Worm (Caenorhabditis elegans): ENCODE measurements around the gene Y47D3B.12.

Y47D3B.12 gene

ce11 chrIII:11371688-11372087 is 31.1 kb upstream of the Y47D3B.12 start, which contains the start of gene tba-7:
Gene tba-7 (minus strand): TSS chrIII:11371788.
- TF ChIP-seq jun-1 (tag; optimal IDR thresholded peaks at IDR 0.05) (no peak), nhr-77 (tag; optimal IDR thresholded peaks at IDR 0.05) (no peak), mdl-1 (tag; optimal IDR thresholded peaks at IDR 0.05) (no peak), lsy-12 (tag; optimal IDR thresholded peaks at IDR 0.05) (no peak), nhr-28 (tag; optimal IDR thresholded peaks at IDR 0.05) (no peak), nhr-11 (tag; optimal IDR thresholded peaks at IDR 0.05) (no peak), eor-1 (tag; optimal IDR thresholded peaks at IDR 0.05) (no peak), egl-27 (tag; optimal IDR thresholded peaks at IDR 0.05) (no peak), nhr-23 (tag; optimal IDR thresholded peaks at IDR 0.05) (no peak), nhr-76 (tag; optimal IDR thresholded peaks at IDR 0.05) (no peak)

- TF ChIP-seq ama-1 (optimal IDR thresholded peaks at IDR 0.05) (peak; percentile 45), ceh-28 (tag; optimal IDR thresholded peaks at IDR 0.05) (peak; percentile 18), ZK546.5 (tag; optimal IDR thresholded peaks at IDR 0.05) (no peak), elt-2 (tag; optimal IDR thresholded peaks at IDR 0.05) (peak; percentile 58), snpc-4 (tag; optimal IDR thresholded peaks at IDR 0.05) (peak; percentile 89), pqm-1 (tag; optimal IDR thresholded peaks at IDR 0.05) (peak; percentile 28), eor-1 (tag; optimal IDR thresholded peaks at IDR 0.05) (no peak), pha-4 (tag; optimal IDR thresholded peaks at IDR 0.05) (peak; percentile 27), nhr-23 (tag; optimal IDR thresholded peaks at IDR 0.05) (no peak)
Measured at ce11 chrIII:11372199-11372938, 30.4 kb upstream of the Y47D3B.12 start.

ce11 chrIII:11377880-11378279 is 24.9 kb upstream of the Y47D3B.12 start, which contains the start of gene dpy-18:
Gene dpy-18 (minus strand): TSS chrIII:11377980.
- TF ChIP-seq ZK546.5 (tag; optimal IDR thresholded peaks at IDR 0.05): no peak
- no peak for TF ChIP-seq fkh-2 (tag; optimal IDR thresholded peaks at IDR 0.05)
- TF ChIP-seq nhr-76 (tag; optimal IDR thresholded peaks at IDR 0.05): no peak
- no peak for TF ChIP-seq ceh-9 (tag; optimal IDR thresholded peaks at IDR 0.05)
- no peak for TF ChIP-seq elt-3 (tag; optimal IDR thresholded peaks at IDR 0.05)
- TF ChIP-seq nhr-67 (tag; optimal IDR thresholded peaks at IDR 0.05): no peak
- no peak for TF ChIP-seq nfya-1 (tag; optimal IDR thresholded peaks at IDR 0.05; ENCODE audit: insufficient read depth)
- TF ChIP-seq nhr-43 (tag; optimal IDR thresholded peaks at IDR 0.05; ENCODE audit: poor library complexity, severe bottlenecking): no peak
- no peak for TF ChIP-seq tbx-2 (tag; optimal IDR thresholded peaks at IDR 0.05)
- no peak for TF ChIP-seq nhr-237 (tag; optimal IDR thresholded peaks at IDR 0.05)
- TF ChIP-seq nhr-25 (tag; optimal IDR thresholded peaks at IDR 0.05): no peak
- TF ChIP-seq nhr-23 (tag; optimal IDR thresholded peaks at IDR 0.05): no peak
- TF ChIP-seq unc-62 (GFP tag; optimal IDR thresholded peaks at IDR 0.05): no peak
- TF ChIP-seq mml-1 (tag; optimal IDR thresholded peaks at IDR 0.05): no peak
- TF ChIP-seq ceh-82 (tag; optimal IDR thresholded peaks at IDR 0.05): no peak

- TF ChIP-seq nhr-11 (tag; optimal IDR thresholded peaks at IDR 0.05) (peak; percentile 0), nhr-25 (tag; optimal IDR thresholded peaks at IDR 0.05) (peak; percentile 43), snpc-4 (tag; optimal IDR thresholded peaks at IDR 0.05) (peak; percentile 50), egl-27 (tag; optimal IDR thresholded peaks at IDR 0.05) (no peak), lsy-12 (tag; optimal IDR thresholded peaks at IDR 0.05) (no peak)
Measured at ce11 chrIII:11378450-11378849, 24.4 kb upstream of the Y47D3B.12 start.

- TF ChIP-seq snpc-4 (tag; optimal IDR thresholded peaks at IDR 0.05) (peak; percentile 58), nhr-23 (tag; optimal IDR thresholded peaks at IDR 0.05) (no peak)
Measured at ce11 chrIII:11378910-11379309, 23.9 kb upstream of the Y47D3B.12 start.

ce11 chrIII:11380555-11380954 is 22.3 kb upstream of the Y47D3B.12 start:
- TF ChIP-seq lin-39 (tag; optimal IDR thresholded peaks at IDR 0.05) (peak; percentile 39), nhr-25 (tag; optimal IDR thresholded peaks at IDR 0.05) (peak; percentile 34), nhr-23 (tag; optimal IDR thresholded peaks at IDR 0.05) (peak; percentile 93), ama-1 (optimal IDR thresholded peaks at IDR 0.05) (no peak), snpc-4 (tag; optimal IDR thresholded peaks at IDR 0.05) (peak; percentile 82), eor-1 (tag; optimal IDR thresholded peaks at IDR 0.05) (no peak), ceh-16 (tag; optimal IDR thresholded peaks at IDR 0.05) (no peak), hmg-11 (tag; optimal IDR thresholded peaks at IDR 0.05) (peak; percentile 66), R02D3.7 (tag; optimal IDR thresholded peaks at IDR 0.05) (no peak), nfya-1 (tag; optimal IDR thresholded peaks at IDR 0.05; ENCODE audit: insufficient read depth) (peak; percentile 55)

Data from whole organism, L3 larva.